Fruit fly (Drosophila melanogaster) whole organism, adult: ENCODE results near the gene Ibf1.
A peak's percentile ranks its signal among the peaks of the same experiment; 100 is the strongest.

ENCODE experiments used
- CG11617 ChIP-seq: fragments of 200-800 bp; sonication (Bioruptor generic); optimal IDR thresholded peaks from 2 replicates; lab custom pipeline; 2017; ENCODE audit warnings: mild to moderate bottlenecking, missing biosample characterization, missing genetic modification reagents, missing genetic modification characterization
- CG12768 ChIP-seq: fragments of 200-800 bp; sonication (Bioruptor generic); optimal IDR thresholded peaks from 2 replicates; lab custom pipeline; 2017; ENCODE audit warnings: missing biosample characterization, missing genetic modification characterization, mild to moderate bottlenecking, moderate library complexity, missing genetic modification reagents
- CG14711 ChIP-seq: fragments of 200-800 bp; sonication (Bioruptor generic); optimal IDR thresholded peaks from 2 replicates; lab custom pipeline; 2018; ENCODE audit warnings: missing biosample characterization, mild to moderate bottlenecking, missing genetic modification characterization, moderate library complexity
- CG1620 ChIP-seq: fragments of 200-800 bp; sonication (Bioruptor generic); optimal IDR thresholded peaks from 2 replicates; lab custom pipeline; 2016; ENCODE audit warnings: missing biosample characterization, missing genetic modification characterization
- CG33017 ChIP-seq: fragments of 200-800 bp; sonication (Bioruptor generic); optimal IDR thresholded peaks from 2 replicates; lab custom pipeline; 2018; ENCODE audit warnings: missing biosample characterization, mild to moderate bottlenecking, missing genetic modification characterization, moderate library complexity
- CG5204 ChIP-seq: fragments of 200-800 bp; sonication (Bioruptor generic); optimal IDR thresholded peaks from 2 replicates; lab custom pipeline; 2016; ENCODE audit warnings: missing biosample characterization, missing genetic modification characterization
- CG7045 ChIP-seq: fragments of 200-800 bp; sonication (Bioruptor generic); optimal IDR thresholded peaks from 2 replicates; lab custom pipeline; 2017; ENCODE audit warnings: missing biosample characterization, mild to moderate bottlenecking, missing genetic modification characterization
- CG7101 ChIP-seq: fragments of 200-800 bp; sonication (Bioruptor generic); optimal IDR thresholded peaks from 2 replicates; lab custom pipeline; 2018; ENCODE audit warnings: missing biosample characterization, mild to moderate bottlenecking, missing genetic modification characterization, moderate library complexity
- Clk ChIP-seq: fragments of 200-800 bp; sonication (Bioruptor generic); optimal IDR thresholded peaks from 2 replicates; lab custom pipeline; 2017; ENCODE audit warnings: missing biosample characterization, missing genetic modification characterization
- Crg-1 ChIP-seq: fragments of 200-800 bp; sonication (Bioruptor generic); optimal IDR thresholded peaks from 2 replicates; lab custom pipeline; 2016; ENCODE audit warnings: missing biosample characterization, missing genetic modification characterization
- Hr96 ChIP-seq: fragments of 200-800 bp; sonication (Bioruptor generic); optimal IDR thresholded peaks from 2 replicates; lab custom pipeline; 2016; ENCODE audit warnings: missing biosample characterization, missing genetic modification characterization
- Mnt ChIP-seq: fragments of 200-800 bp; sonication (Bioruptor generic); optimal IDR thresholded peaks from 2 replicates; lab custom pipeline; 2016; ENCODE audit warnings: missing biosample characterization, mild to moderate bottlenecking, missing genetic modification characterization
- bab1 ChIP-seq: fragments of 200-800 bp; sonication (Bioruptor generic); optimal IDR thresholded peaks from 3 replicates; lab custom pipeline; 2019; ENCODE audit warnings: missing biosample characterization, mild to moderate bottlenecking, missing genetic modification characterization, moderate library complexity
- cic ChIP-seq: fragments of 200-800 bp; sonication (Bioruptor generic); optimal IDR thresholded peaks from 2 replicates; lab custom pipeline; 2017; ENCODE audit warnings: missing biosample characterization, mild to moderate bottlenecking, missing genetic modification characterization, moderate library complexity
- cnc ChIP-seq, 2 experiments: fragments of >200 bp; optimal IDR thresholded peaks; 2 replicates each; lab custom pipeline; 2017
- kay ChIP-seq: fragments of 200-800 bp; sonication (Bioruptor generic); peaks from one replicate; lab custom pipeline; 2016; ENCODE audit warnings: missing biosample characterization, missing genetic modification characterization, borderline replicate concordance
- ovo ChIP-seq: fragments of 200-800 bp; sonication (Bioruptor generic); optimal IDR thresholded peaks from 2 replicates; lab custom pipeline; 2016; ENCODE audit warnings: missing biosample characterization, missing genetic modification characterization
- pad ChIP-seq: fragments of 200-800 bp; sonication (Bioruptor generic); optimal IDR thresholded peaks from 3 replicates; lab custom pipeline; 2017; ENCODE audit warnings: missing biosample characterization, missing genetic modification characterization, mild to moderate bottlenecking, moderate library complexity, missing genetic modification reagents
- tj ChIP-seq: fragments of 200-800 bp; sonication (Bioruptor generic); optimal IDR thresholded peaks from 3 replicates; lab custom pipeline; 2017; ENCODE audit warnings: missing biosample characterization, mild to moderate bottlenecking, missing genetic modification characterization, moderate library complexity
- toe ChIP-seq: fragments of 200-800 bp; sonication (Bioruptor generic); optimal IDR thresholded peaks from 2 replicates; lab custom pipeline; 2016; ENCODE audit warnings: missing biosample characterization, missing genetic modification characterization

The Ibf1 gene

dm6 chr3R:9222355-9222754, 36.4 kb upstream of the Ibf1 start:
- TF ChIP-seq CG12768 (GFP tag; lab: Kevin White, UChicago) (no peak), tj (GFP tag; lab: Kevin White, UChicago) (peak; percentile 71)

- TF ChIP-seq Mnt (GFP tag; lab: Kevin White, UChicago) (no peak), CG14711 (tag; lab: Kevin White, UChicago) (peak; percentile 26), toe (GFP tag; lab: Kevin White, UChicago) (no peak), CG5204 (GFP tag; lab: Kevin White, UChicago) (peak; percentile 26), CG12768 (GFP tag; lab: Kevin White, UChicago) (no peak), tj (GFP tag; lab: Kevin White, UChicago) (peak; percentile 3), Clk (no peak)
These were observed 34.0 kb upstream of the Ibf1 start for dm6 chr3R:9224807-9225206.

dm6 chr3R:9226146-9226545, 32.6 kb upstream of the Ibf1 start:
- TF ChIP-seq Hr96 (GFP tag; lab: Kevin White, UChicago) = no peak
- TF ChIP-seq CG33017 (tag; lab: Kevin White, UChicago) = no peak

- no peak for TF ChIP-seq cic (GFP tag; lab: Kevin White, UChicago)
- no peak for TF ChIP-seq CG5204 (GFP tag; lab: Kevin White, UChicago)
- TF ChIP-seq tj (GFP tag; lab: Kevin White, UChicago) = peak; percentile 87
- no peak for TF ChIP-seq CG14711 (tag; lab: Kevin White, UChicago)
- TF ChIP-seq kay (GFP tag; lab: Kevin White, UChicago) = no peak
- TF ChIP-seq CG33017 (tag; lab: Kevin White, UChicago) = no peak
- TF ChIP-seq CG7101 (tag; lab: Kevin White, UChicago) = no peak
- no peak for TF ChIP-seq CG1620 (GFP tag; lab: Kevin White, UChicago)
- TF ChIP-seq ovo (GFP tag; lab: Kevin White, UChicago) = no peak
- TF ChIP-seq bab1 (GFP tag; lab: Kevin White, UChicago) = no peak
- TF ChIP-seq Hr96 (GFP tag; lab: Kevin White, UChicago) = no peak
- no peak for TF ChIP-seq cnc (optimal IDR thresholded peaks at IDR 0.05; lab: Kevin White, UChicago)
- TF ChIP-seq CG12768 (GFP tag; lab: Kevin White, UChicago) = no peak
- TF ChIP-seq Clk = no peak
- peak; percentile 79 for TF ChIP-seq Mnt (GFP tag; lab: Kevin White, UChicago)
- TF ChIP-seq pad (GFP tag; lab: Kevin White, UChicago) = peak; percentile 99
These were observed 32.0 kb upstream of the Ibf1 start for dm6 chr3R:9226701-9227313.

dm6 chr3R:9227330-9227729, 31.4 kb upstream of the Ibf1 start:
- TF ChIP-seq CG5204 (GFP tag; lab: Kevin White, UChicago) (no peak), CG12768 (GFP tag; lab: Kevin White, UChicago) (peak; percentile 37), CG7045 (peak; percentile 63), kay (GFP tag; lab: Kevin White, UChicago) (no peak), CG14711 (tag; lab: Kevin White, UChicago) (peak; percentile 85), Hr96 (GFP tag; lab: Kevin White, UChicago) (no peak), CG1620 (GFP tag; lab: Kevin White, UChicago) (no peak), CG33017 (tag; lab: Kevin White, UChicago) (peak; percentile 87), Mnt (GFP tag; lab: Kevin White, UChicago) (no peak), cnc (optimal IDR thresholded peaks at IDR 0.05; lab: Kevin White, UChicago) (no peak), bab1 (GFP tag; lab: Kevin White, UChicago) (peak; percentile 85), cic (GFP tag; lab: Kevin White, UChicago) (no peak), Crg-1 (GFP tag; lab: Kevin White, UChicago) (peak; percentile 38), tj (GFP tag; lab: Kevin White, UChicago) (no peak), CG7101 (tag; lab: Kevin White, UChicago) (peak; percentile 82), Clk (no peak), toe (GFP tag; lab: Kevin White, UChicago) (no peak), pad (GFP tag; lab: Kevin White, UChicago) (no peak), ovo (GFP tag; lab: Kevin White, UChicago) (no peak), CG11617 (peak; percentile 38)

dm6 chr3R:9227944-9228343, 30.8 kb upstream of the Ibf1 start:
- TF ChIP-seq Crg-1 (GFP tag; lab: Kevin White, UChicago) (no peak), kay (GFP tag; lab: Kevin White, UChicago) (no peak), CG11617 (no peak), CG7045 (no peak), CG33017 (tag; lab: Kevin White, UChicago) (no peak), cnc (optimal IDR thresholded peaks at IDR 0.05; lab: Kevin White, UChicago) (no peak), bab1 (GFP tag; lab: Kevin White, UChicago) (no peak), tj (GFP tag; lab: Kevin White, UChicago) (no peak), cic (GFP tag; lab: Kevin White, UChicago) (no peak), CG12768 (GFP tag; lab: Kevin White, UChicago) (no peak), CG14711 (tag; lab: Kevin White, UChicago) (no peak), Clk (no peak), toe (GFP tag; lab: Kevin White, UChicago) (no peak), pad (GFP tag; lab: Kevin White, UChicago) (no peak), Mnt (GFP tag; lab: Kevin White, UChicago) (no peak), CG7101 (tag; lab: Kevin White, UChicago) (no peak), ovo (GFP tag; lab: Kevin White, UChicago) (no peak), Hr96 (GFP tag; lab: Kevin White, UChicago) (no peak), CG1620 (GFP tag; lab: Kevin White, UChicago) (no peak), CG5204 (GFP tag; lab: Kevin White, UChicago) (no peak)
